Fruit fly (Drosophila melanogaster) whole organism, embryonic: ENCODE measurements around the gene Hph.

Experiments used
- Atf3 ChIP-seq: fragments of 200-800 bp; sonication (Bioruptor generic); optimal IDR thresholded peaks from 3 replicates; lab custom pipeline; 2016; ENCODE audit warnings: missing biosample characterization, missing genetic modification characterization
- Blimp-1 ChIP-seq: fragments of 200-800 bp; sonication (Bioruptor generic); optimal IDR thresholded peaks from 3 replicates; lab custom pipeline; 2018; ENCODE audit warnings: missing biosample characterization, missing genetic modification characterization, mild to moderate bottlenecking, moderate library complexity, missing genetic modification reagents
- CG10267 ChIP-seq: fragments of 200-800 bp; sonication (Bioruptor generic); optimal IDR thresholded peaks from 2 replicates; lab custom pipeline; 2018; ENCODE audit warnings: missing biosample characterization, mild to moderate bottlenecking, missing genetic modification characterization, moderate library complexity
- CG10979 ChIP-seq: fragments of 200-800 bp; sonication (Bioruptor generic); optimal IDR thresholded peaks from 2 replicates; lab custom pipeline; 2018; ENCODE audit warnings: missing biosample characterization, mild to moderate bottlenecking, missing genetic modification characterization, moderate library complexity
- CG11085 ChIP-seq: fragments of 200-800 bp; sonication (Bioruptor generic); IDR thresholded peaks from 2 replicates; pipeline ENCODE4 v1.3.6; 2022; ENCODE audit warnings: missing biosample characterization, missing genetic modification characterization
- CG11504 ChIP-seq: fragments of 200-800 bp; sonication (Bioruptor generic); optimal IDR thresholded peaks from 3 replicates; lab custom pipeline; 2019; ENCODE audit warnings: missing biosample characterization, mild to moderate bottlenecking, missing genetic modification characterization, moderate library complexity
- CG11723 ChIP-seq: fragments of 200-800 bp; sonication (Bioruptor generic); optimal IDR thresholded peaks from 2 replicates; lab custom pipeline; 2017; ENCODE audit warnings: missing biosample characterization, mild to moderate bottlenecking, missing genetic modification characterization
- CG12299 ChIP-seq: fragments of 200-800 bp; sonication (Bioruptor generic); optimal IDR thresholded peaks from 2 replicates; lab custom pipeline; 2018; ENCODE audit warnings: missing biosample characterization, mild to moderate bottlenecking, missing genetic modification characterization
- CG15479 ChIP-seq: fragments of 200-800 bp; sonication (Bioruptor generic); optimal IDR thresholded peaks from 3 replicates; lab custom pipeline; 2019; ENCODE audit warnings: missing biosample characterization, mild to moderate bottlenecking, missing genetic modification characterization, moderate library complexity
- CG2120 ChIP-seq: fragments of 200-800 bp; sonication (Bioruptor generic); optimal IDR thresholded peaks from 3 replicates; lab custom pipeline; 2016; ENCODE audit warnings: missing biosample characterization, missing genetic modification characterization
- CG2199 ChIP-seq: fragments of 200-800 bp; sonication (Bioruptor generic); IDR thresholded peaks from 3 replicates; pipeline ENCODE4 v1.3.6; 2022; ENCODE audit warnings: missing biosample characterization, missing genetic modification characterization
- CG31388 ChIP-seq: fragments of 200-800 bp; sonication (Bioruptor generic); optimal IDR thresholded peaks from 2 replicates; lab custom pipeline; 2016; ENCODE audit warnings: missing biosample characterization, missing genetic modification characterization
- CG3847 ChIP-seq: fragments of 200-800 bp; sonication (Bioruptor generic); IDR thresholded peaks from 2 replicates; pipeline ENCODE4 v1.3.6; 2022; ENCODE audit warnings: missing biosample characterization, missing genetic modification characterization
- CG6254 ChIP-seq: fragments of 200-800 bp; sonication (Bioruptor generic); optimal IDR thresholded peaks from 3 replicates; lab custom pipeline; 2017; ENCODE audit warnings: mild to moderate bottlenecking, missing biosample characterization, missing genetic modification reagents, missing genetic modification characterization
- CG6272 ChIP-seq: fragments of 200-800 bp; sonication (Bioruptor generic); IDR thresholded peaks from 2 replicates; pipeline ENCODE4 v1.3.6; 2022; ENCODE audit warnings: missing biosample characterization, missing genetic modification characterization
- CG6654 ChIP-seq: fragments of 200-800 bp; sonication (Bioruptor generic); optimal IDR thresholded peaks from 2 replicates; lab custom pipeline; 2017; ENCODE audit warnings: missing biosample characterization, mild to moderate bottlenecking, missing genetic modification characterization
- CG6683 ChIP-seq: fragments of 200-800 bp; sonication (Bioruptor generic); optimal IDR thresholded peaks from 2 replicates; lab custom pipeline; 2017; ENCODE audit warnings: missing biosample characterization, mild to moderate bottlenecking, missing genetic modification characterization, missing genetic modification reagents
- CG7987 ChIP-seq: fragments of 200-800 bp; sonication (Bioruptor generic); optimal IDR thresholded peaks from 2 replicates; lab custom pipeline; 2018; ENCODE audit warnings: missing biosample characterization, mild to moderate bottlenecking, missing genetic modification characterization, moderate library complexity
- CG8388 ChIP-seq: fragments of 200-800 bp; sonication (Bioruptor generic); optimal IDR thresholded peaks from 2 replicates; lab custom pipeline; 2019; ENCODE audit warnings: missing biosample characterization, mild to moderate bottlenecking, missing genetic modification characterization, moderate library complexity
- Drgx ChIP-seq: fragments of 200-800 bp; sonication (Bioruptor generic); IDR thresholded peaks from 2 replicates; pipeline ENCODE4 v1.3.6; 2022; ENCODE audit warnings: missing biosample characterization, missing genetic modification characterization
- Ets65A ChIP-seq: fragments of 200-800 bp; sonication (Bioruptor generic); peaks from one replicate; lab custom pipeline; 2016; ENCODE audit warnings: missing biosample characterization, missing genetic modification characterization
- Fer3 ChIP-seq: fragments of 200-800 bp; sonication (Bioruptor generic); optimal IDR thresholded peaks from 2 replicates; lab custom pipeline; 2018; ENCODE audit warnings: missing biosample characterization, mild to moderate bottlenecking, missing genetic modification characterization, moderate library complexity
- Gsc ChIP-seq: fragments of 200-800 bp; sonication (Bioruptor generic); IDR thresholded peaks from 2 replicates; pipeline ENCODE4 v1.3.6; 2022; ENCODE audit warnings: missing biosample characterization, missing genetic modification characterization
- HHEX ChIP-seq: fragments of 200-800 bp; sonication (Bioruptor generic); optimal IDR thresholded peaks from 3 replicates; lab custom pipeline; 2017; ENCODE audit warnings: missing biosample characterization, mild to moderate bottlenecking, missing genetic modification characterization, missing genetic modification reagents
- HLHmδ ChIP-seq: fragments of 200-800 bp; sonication (Bioruptor generic); optimal IDR thresholded peaks from 2 replicates; lab custom pipeline; 2018; ENCODE audit warnings: missing biosample characterization, mild to moderate bottlenecking, missing genetic modification characterization, moderate library complexity
- Hr3 ChIP-seq: fragments of 200-800 bp; sonication (Bioruptor generic); optimal IDR thresholded peaks from 3 replicates; lab custom pipeline; 2016; ENCODE audit warnings: missing biosample characterization, missing genetic modification characterization
- Mad ChIP-seq: fragments of 200-800 bp; sonication (Bioruptor generic); optimal IDR thresholded peaks from 2 replicates; lab custom pipeline; 2016; ENCODE audit warnings: missing biosample characterization, missing genetic modification characterization
- Med ChIP-seq: fragments of 200-800 bp; sonication (Bioruptor generic); peaks from one replicate; lab custom pipeline; 2016; ENCODE audit warnings: missing biosample characterization, missing genetic modification characterization, mild to moderate bottlenecking, inconsistent platforms, moderate library complexity
- Mrtf ChIP-seq: fragments of 200-800 bp; sonication (Bioruptor generic); IDR thresholded peaks from 3 replicates; pipeline ENCODE4 v1.3.6; 2022; ENCODE audit warnings: missing biosample characterization, missing genetic modification characterization
- Sox100B ChIP-seq: fragments of 200-800 bp; sonication (Bioruptor generic); optimal IDR thresholded peaks from 3 replicates; lab custom pipeline; 2018; ENCODE audit warnings: missing biosample characterization, mild to moderate bottlenecking, missing genetic modification characterization
- ara ChIP-seq: fragments of 200-800 bp; sonication (Bioruptor generic); IDR thresholded peaks from 2 replicates; pipeline ENCODE4 v1.3.6; 2022; ENCODE audit warnings: missing biosample characterization, missing genetic modification characterization
- bsh ChIP-seq, 2 experiments: fragments of 200-800 bp; sonication (Bioruptor generic); optimal IDR thresholded peaks; 2 replicates each; lab custom pipeline; 2017 to 2018; ENCODE audit warnings: mild to moderate bottlenecking in 2 of 2, missing biosample characterization in 2 of 2, missing genetic modification characterization in 2 of 2, moderate library complexity in 1 of 2
- btn ChIP-seq: fragments of 200-800 bp; sonication (Bioruptor generic); optimal IDR thresholded peaks from 2 replicates; lab custom pipeline; 2016; ENCODE audit warnings: missing biosample characterization, missing genetic modification characterization
- chif ChIP-seq, 2 experiments: fragments of 200-800 bp; sonication (Bioruptor generic); optimal IDR thresholded peaks; 3 replicates each; lab custom pipeline; 2016; ENCODE audit warnings: missing biosample characterization in 2 of 2, missing genetic modification characterization in 2 of 2
- ci ChIP-seq: fragments of 200-800 bp; sonication (Bioruptor generic); IDR thresholded peaks from 3 replicates; pipeline ENCODE4 v1.3.6; 2022; ENCODE audit warnings: missing biosample characterization, missing genetic modification characterization
- cwo ChIP-seq: fragments of 200-800 bp; sonication (Bioruptor generic); optimal IDR thresholded peaks from 3 replicates; lab custom pipeline; 2017; ENCODE audit warnings: missing biosample characterization, missing genetic modification characterization, mild to moderate bottlenecking, moderate library complexity, missing genetic modification reagents
- dm ChIP-seq: fragments of 200-800 bp; sonication (Bioruptor generic); optimal IDR thresholded peaks from 3 replicates; lab custom pipeline; 2016; ENCODE audit warnings: missing biosample characterization, missing genetic modification characterization
- dmrt99B ChIP-seq: fragments of 200-800 bp; sonication (Bioruptor generic); optimal IDR thresholded peaks from 2 replicates; lab custom pipeline; 2018; ENCODE audit warnings: missing biosample characterization, mild to moderate bottlenecking, missing genetic modification characterization, moderate library complexity
- nau ChIP-seq: fragments of 200-800 bp; sonication (Bioruptor generic); optimal IDR thresholded peaks from 3 replicates; lab custom pipeline; 2017; ENCODE audit warnings: missing biosample characterization, mild to moderate bottlenecking, missing genetic modification characterization, missing genetic modification reagents
- nerfin-2 ChIP-seq: fragments of 200-800 bp; sonication (Bioruptor generic); IDR thresholded peaks from 2 replicates; pipeline ENCODE4 v1.3.6; 2022; ENCODE audit warnings: missing biosample characterization, missing genetic modification characterization; ENCODE audit not compliant: partially characterized antibody
- nom ChIP-seq: fragments of 200-800 bp; sonication (Bioruptor generic); optimal IDR thresholded peaks from 2 replicates; lab custom pipeline; 2017; ENCODE audit warnings: missing biosample characterization, missing genetic modification characterization, mild to moderate bottlenecking, moderate library complexity, missing genetic modification reagents
- pfk ChIP-seq: fragments of 200-800 bp; sonication (Bioruptor generic); optimal IDR thresholded peaks from 2 replicates; lab custom pipeline; 2018; ENCODE audit warnings: missing biosample characterization, mild to moderate bottlenecking, missing genetic modification characterization, moderate library complexity
- pros ChIP-seq: fragments of 200-800 bp; sonication (Bioruptor generic); optimal IDR thresholded peaks from 3 replicates; lab custom pipeline; 2019; ENCODE audit warnings: missing biosample characterization, mild to moderate bottlenecking, missing genetic modification characterization, moderate library complexity
- seq ChIP-seq: fragments of 200-800 bp; sonication (Bioruptor generic); IDR thresholded peaks from 2 replicates; pipeline ENCODE4 v1.3.6; 2022; ENCODE audit warnings: missing biosample characterization, missing genetic modification characterization
- sob ChIP-seq: fragments of 200-800 bp; sonication (Bioruptor generic); IDR thresholded peaks from 2 replicates; pipeline ENCODE4 v1.3.6; 2022; ENCODE audit warnings: missing biosample characterization, missing genetic modification characterization
- sug ChIP-seq: fragments of 200-800 bp; optimal IDR thresholded peaks from 2 replicates; lab custom pipeline; 2019; ENCODE audit warnings: missing biosample characterization, mild to moderate bottlenecking, missing genetic modification characterization, moderate library complexity
- z ChIP-seq: fragments of 200-800 bp; sonication (Bioruptor generic); IDR thresholded peaks from 3 replicates; pipeline ENCODE4 v1.3.6; 2022; ENCODE audit warnings: missing biosample characterization, missing genetic modification characterization
- zen2 ChIP-seq: fragments of 200-800 bp; sonication (Bioruptor generic); IDR thresholded peaks from 3 replicates; pipeline ENCODE4 v1.3.6; 2022; ENCODE audit warnings: missing biosample characterization, missing genetic modification characterization; ENCODE audit not compliant: partially characterized antibody

Hph gene

dm6 chr3R:5315871-5316270 lies 59.0 kb downstream of the Hph start (continued):
- TF ChIP-seq nerfin-2 (no peak), nom (GFP tag; lab: Kevin White, UChicago) (no peak), Sox100B (GFP tag; lab: Kevin White, UChicago) (no peak), dm (GFP tag; lab: Kevin White, UChicago) (no peak), btn (GFP tag; lab: Kevin White, UChicago) (no peak)

- TF ChIP-seq zen2 (no peak), Drgx (GFP tag; lab: Robert Waterston, UW) (0 out of 2 replicates have a peak, but pooled peaks have one; percentile 23), HHEX (GFP tag; lab: Kevin White, UChicago) (no peak), ara (0 out of 2 replicates have a peak, but pooled peaks have one; percentile 13), Mrtf (GFP tag; lab: Robert Waterston, UW) (0 out of 3 replicates have a peak, but pooled peaks have one; percentile 10), cwo (GFP tag; lab: Kevin White, UChicago) (peak; percentile 24), sug (tag; lab: Kevin White, UChicago) (peak; percentile 61), Gsc (GFP tag; lab: Robert Waterston, UW) (no peak), Ets65A (GFP tag; lab: Kevin White, UChicago) (peak; percentile 52), sob (no peak), Atf3 (GFP tag; lab: Kevin White, UChicago) (no peak), HLHmδ (no peak), CG31388 (GFP tag; lab: Kevin White, UChicago) (no peak), nau (GFP tag; lab: Kevin White, UChicago) (no peak), CG6272 (GFP tag; lab: Robert Waterston, UW) (no peak), CG10267 (no peak)
Observed at dm6 chr3R:5316790-5317189, 60.0 kb downstream of the Hph start.

dm6 chr3R:5317654-5318129 lies 60.9 kb downstream of the Hph start:
- TF ChIP-seq chif (GFP tag; optimal IDR thresholded peaks at IDR 0.05; lab: Kevin White, UChicago) (no peak), CG7987 (GFP tag; lab: Kevin White, UChicago) (no peak), dmrt99B (tag; lab: Kevin White, UChicago) (no peak), CG2199 (GFP tag; lab: Robert Waterston, UW) (peak; percentile 92), Hr3 (GFP tag; lab: Kevin White, UChicago) (no peak), Ets65A (GFP tag; lab: Kevin White, UChicago) (no peak), CG11723 (GFP tag; lab: Kevin White, UChicago) (no peak), Med (GFP tag; lab: Kevin White, UChicago) (peak; percentile 2), CG8388 (GFP tag; lab: Kevin White, UChicago) (peak; percentile 29), ci (GFP tag; lab: Robert Waterston, UW) (no peak), pfk (GFP tag; lab: Kevin White, UChicago) (peak; percentile 1), CG12299 (tag; lab: Kevin White, UChicago) (no peak), CG15479 (GFP tag; lab: Kevin White, UChicago) (no peak), Fer3 (no peak), CG2120 (no peak), Blimp-1 (GFP tag; lab: Kevin White, UChicago) (peak; percentile 93), CG10979 (tag; lab: Kevin White, UChicago) (no peak), seq (GFP tag; lab: Robert Waterston, UW) (no peak), pros (no peak), CG11085 (GFP tag; lab: Robert Waterston, UW) (no peak), CG6654 (GFP tag; lab: Kevin White, UChicago) (no peak), bsh (GFP tag; optimal IDR thresholded peaks at IDR 0.05; lab: Kevin White, UChicago) (no peak), CG11504 (tag; lab: Kevin White, UChicago) (peak; percentile 94), Mad (GFP tag; lab: Kevin White, UChicago) (no peak), CG6254 (no peak), z (no peak), CG6683 (no peak), CG3847 (GFP tag; lab: Robert Waterston, UW) (no peak)
